Worm (Caenorhabditis elegans) whole organism, early embryonic: ENCODE results near the gene ugt-46.

Experiments used
- B0310.2 ChIP-seq: sonication (generic microtip); optimal IDR thresholded peaks from 2 replicates; lab custom pipeline; 2016; ENCODE audit warnings: mild to moderate bottlenecking, missing genetic modification characterization, missing compliant biosample characterization
- F13C5.2 ChIP-seq: sonication (generic microtip); optimal IDR thresholded peaks from 2 replicates; lab custom pipeline; 2017; ENCODE audit warnings: mild to moderate bottlenecking, missing genetic modification characterization, inconsistent platforms, missing compliant biosample characterization
- aly-1 ChIP-seq: sonication (generic microtip); optimal IDR thresholded peaks from 2 replicates; lab custom pipeline; 2016; ENCODE audit warnings: missing genetic modification characterization, missing compliant biosample characterization
- ama-1 ChIP-seq: fragments of 150-350 bp; optimal IDR thresholded peaks from 2 replicates; lab custom pipeline; 2014
- ceh-13 ChIP-seq: fragments of 200-800 bp; sonication (Bioruptor generic); optimal IDR thresholded peaks from 2 replicates; lab custom pipeline; 2018; ENCODE audit warnings: mild to moderate bottlenecking, missing genetic modification characterization, missing compliant biosample characterization
- ets-7 ChIP-seq: sonication (generic microtip); optimal IDR thresholded peaks from 2 replicates; lab custom pipeline; 2016; ENCODE audit warnings: missing genotype, missing genetic modification characterization, missing compliant biosample characterization
- flt-1 ChIP-seq: fragments of 200-800 bp; sonication (Bioruptor generic); IDR thresholded peaks from 2 replicates; pipeline ENCODE4 v1.3.6; 2022; ENCODE audit warnings: missing genetic modification characterization, missing compliant biosample characterization
- hmbx-1 ChIP-seq: sonication (generic microtip); optimal IDR thresholded peaks from 2 replicates; lab custom pipeline; 2016; ENCODE audit warnings: mild to moderate bottlenecking, missing genetic modification characterization, missing compliant biosample characterization
- hmg-4 ChIP-seq: fragments of 200-800 bp; sonication (Bioruptor generic); optimal IDR thresholded peaks from 2 replicates; lab custom pipeline; 2018; ENCODE audit warnings: mild to moderate bottlenecking, missing genetic modification characterization, missing compliant biosample characterization
- hnd-1 ChIP-seq: sonication (generic microtip); optimal IDR thresholded peaks from 2 replicates; lab custom pipeline; 2016; ENCODE audit warnings: missing genetic modification characterization, missing compliant biosample characterization
- scrt-1 ChIP-seq: fragments of 200-800 bp; sonication (Bioruptor generic); IDR thresholded peaks from 2 replicates; pipeline ENCODE4 v1.3.6; 2022; ENCODE audit warnings: missing genetic modification characterization, missing compliant biosample characterization
- tra-4 ChIP-seq: sonication (generic microtip); optimal IDR thresholded peaks from 2 replicates; lab custom pipeline; 2017; ENCODE audit warnings: missing genetic modification characterization, missing compliant biosample characterization

DNA sequence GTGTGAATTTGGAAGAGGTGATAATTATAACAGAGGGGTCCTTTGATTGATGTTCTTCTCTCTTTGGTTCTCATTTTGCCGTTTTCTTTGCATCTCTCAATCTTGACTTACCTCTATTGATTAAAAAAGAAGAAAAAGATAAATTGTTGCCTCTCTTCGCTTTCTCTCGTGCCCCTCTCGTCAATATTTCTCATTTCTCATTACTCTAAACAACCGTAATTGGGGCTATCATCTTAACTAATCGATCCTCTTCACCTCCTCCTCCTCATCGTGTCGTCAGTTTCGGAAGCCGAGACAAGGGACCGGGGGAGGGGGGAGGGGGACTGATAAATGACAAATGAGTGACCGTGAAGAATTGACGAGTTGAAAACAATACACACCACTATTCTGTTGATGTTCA is 31.4 kb downstream of the ugt-46 start:
- TF ChIP-seq ama-1 (lab: Kevin White, UChicago) = no peak
- TF ChIP-seq scrt-1 = no peak
- no peak for TF ChIP-seq tra-4 (tag; lab: Kevin White, UChicago)
- no peak for TF ChIP-seq B0310.2 (tag; lab: Kevin White, UChicago)
- TF ChIP-seq flt-1 (GFP tag; lab: Robert Waterston, UW) = no peak
- TF ChIP-seq F13C5.2 (tag; lab: Kevin White, UChicago) = no peak
- no peak for TF ChIP-seq hnd-1 (tag; lab: Kevin White, UChicago)
- TF ChIP-seq ets-7 = no peak
- TF ChIP-seq hmg-4 = no peak
- TF ChIP-seq aly-1 (tag; lab: Kevin White, UChicago) = no peak
- TF ChIP-seq ceh-13 (GFP tag; lab: Kevin White, UChicago) = no peak
- TF ChIP-seq hmbx-1 (tag; lab: Kevin White, UChicago) = no peak
